Fruit fly (Drosophila melanogaster) S2 (cell line): ENCODE data around the gene smal.

ENCODE experiments used
- CG8478 ChIP-seq: fragments of >200 bp; optimal IDR thresholded peaks from 2 replicates; lab custom pipeline; 2018
- CTCF ChIP-seq, 2 experiments: fragments of >200 bp; optimal IDR thresholded peaks; 2 replicates each; lab custom pipeline; 2018

DNA sequence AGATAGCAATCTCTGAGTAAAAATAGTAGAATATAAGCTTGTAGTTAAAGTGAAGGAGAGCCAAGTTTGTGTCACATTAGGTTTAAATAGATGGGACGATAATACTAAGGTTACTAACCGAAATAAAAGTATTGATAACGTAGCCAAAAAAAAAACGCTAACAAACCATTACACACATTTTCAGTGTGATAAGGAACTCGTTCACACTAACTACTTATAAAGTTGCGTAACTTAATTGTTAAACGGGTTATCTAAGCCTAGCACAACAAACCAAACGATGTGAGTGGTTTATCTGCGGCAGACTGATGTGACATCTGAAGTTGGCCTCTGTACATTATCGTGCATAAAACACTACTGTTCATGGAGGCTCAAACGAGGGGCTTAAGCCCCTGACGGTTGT, 45.3 kb downstream of the smal start:
- no peak for TF ChIP-seq CG8478 (lab: Kevin White, UChicago)
- TF ChIP-seq CTCF (optimal IDR thresholded peaks at IDR 0.05; lab: Kevin White, UChicago): no peak
